Fruit fly (Drosophila melanogaster) whole organism, adult: ENCODE results near the gene CG10550.

ENCODE experiments used
- CG11617 ChIP-seq: fragments of 200-800 bp; sonication (Bioruptor generic); optimal IDR thresholded peaks from 2 replicates; lab custom pipeline; 2017; ENCODE audit warnings: mild to moderate bottlenecking, missing biosample characterization, missing genetic modification reagents, missing genetic modification characterization
- CG12768 ChIP-seq: fragments of 200-800 bp; sonication (Bioruptor generic); optimal IDR thresholded peaks from 2 replicates; lab custom pipeline; 2017; ENCODE audit warnings: missing biosample characterization, missing genetic modification characterization, mild to moderate bottlenecking, moderate library complexity, missing genetic modification reagents
- CG14711 ChIP-seq: fragments of 200-800 bp; sonication (Bioruptor generic); optimal IDR thresholded peaks from 2 replicates; lab custom pipeline; 2018; ENCODE audit warnings: missing biosample characterization, mild to moderate bottlenecking, missing genetic modification characterization, moderate library complexity
- CG1620 ChIP-seq: fragments of 200-800 bp; sonication (Bioruptor generic); optimal IDR thresholded peaks from 2 replicates; lab custom pipeline; 2016; ENCODE audit warnings: missing biosample characterization, missing genetic modification characterization
- CG33017 ChIP-seq: fragments of 200-800 bp; sonication (Bioruptor generic); optimal IDR thresholded peaks from 2 replicates; lab custom pipeline; 2018; ENCODE audit warnings: missing biosample characterization, mild to moderate bottlenecking, missing genetic modification characterization, moderate library complexity
- CG5204 ChIP-seq: fragments of 200-800 bp; sonication (Bioruptor generic); optimal IDR thresholded peaks from 2 replicates; lab custom pipeline; 2016; ENCODE audit warnings: missing biosample characterization, missing genetic modification characterization
- CG7045 ChIP-seq: fragments of 200-800 bp; sonication (Bioruptor generic); optimal IDR thresholded peaks from 2 replicates; lab custom pipeline; 2017; ENCODE audit warnings: missing biosample characterization, mild to moderate bottlenecking, missing genetic modification characterization
- CG7101 ChIP-seq: fragments of 200-800 bp; sonication (Bioruptor generic); optimal IDR thresholded peaks from 2 replicates; lab custom pipeline; 2018; ENCODE audit warnings: missing biosample characterization, mild to moderate bottlenecking, missing genetic modification characterization, moderate library complexity
- Clk ChIP-seq: fragments of 200-800 bp; sonication (Bioruptor generic); optimal IDR thresholded peaks from 2 replicates; lab custom pipeline; 2017; ENCODE audit warnings: missing biosample characterization, missing genetic modification characterization
- Crg-1 ChIP-seq: fragments of 200-800 bp; sonication (Bioruptor generic); optimal IDR thresholded peaks from 2 replicates; lab custom pipeline; 2016; ENCODE audit warnings: missing biosample characterization, missing genetic modification characterization
- Hr96 ChIP-seq: fragments of 200-800 bp; sonication (Bioruptor generic); optimal IDR thresholded peaks from 2 replicates; lab custom pipeline; 2016; ENCODE audit warnings: missing biosample characterization, missing genetic modification characterization
- Mnt ChIP-seq: fragments of 200-800 bp; sonication (Bioruptor generic); optimal IDR thresholded peaks from 2 replicates; lab custom pipeline; 2016; ENCODE audit warnings: missing biosample characterization, mild to moderate bottlenecking, missing genetic modification characterization
- bab1 ChIP-seq: fragments of 200-800 bp; sonication (Bioruptor generic); optimal IDR thresholded peaks from 3 replicates; lab custom pipeline; 2019; ENCODE audit warnings: missing biosample characterization, mild to moderate bottlenecking, missing genetic modification characterization, moderate library complexity
- cic ChIP-seq: fragments of 200-800 bp; sonication (Bioruptor generic); optimal IDR thresholded peaks from 2 replicates; lab custom pipeline; 2017; ENCODE audit warnings: missing biosample characterization, mild to moderate bottlenecking, missing genetic modification characterization, moderate library complexity
- cnc ChIP-seq, 2 experiments: fragments of >200 bp; optimal IDR thresholded peaks; 2 replicates each; lab custom pipeline; 2017
- kay ChIP-seq: fragments of 200-800 bp; sonication (Bioruptor generic); peaks from one replicate; lab custom pipeline; 2016; ENCODE audit warnings: missing biosample characterization, missing genetic modification characterization, borderline replicate concordance
- ovo ChIP-seq: fragments of 200-800 bp; sonication (Bioruptor generic); optimal IDR thresholded peaks from 2 replicates; lab custom pipeline; 2016; ENCODE audit warnings: missing biosample characterization, missing genetic modification characterization
- pad ChIP-seq: fragments of 200-800 bp; sonication (Bioruptor generic); optimal IDR thresholded peaks from 3 replicates; lab custom pipeline; 2017; ENCODE audit warnings: missing biosample characterization, missing genetic modification characterization, mild to moderate bottlenecking, moderate library complexity, missing genetic modification reagents
- tj ChIP-seq: fragments of 200-800 bp; sonication (Bioruptor generic); optimal IDR thresholded peaks from 3 replicates; lab custom pipeline; 2017; ENCODE audit warnings: missing biosample characterization, mild to moderate bottlenecking, missing genetic modification characterization, moderate library complexity
- toe ChIP-seq: fragments of 200-800 bp; sonication (Bioruptor generic); optimal IDR thresholded peaks from 2 replicates; lab custom pipeline; 2016; ENCODE audit warnings: missing biosample characterization, missing genetic modification characterization

Gene CG10550

dm6 chr3R:25322657-25323056, 14.5 kb upstream of the CG10550 start, which contains the start of gene CG10562:
CG10562 (minus strand) TSS chr3R:25322757.
- no peak for TF ChIP-seq Clk
- peak; percentile 28 for TF ChIP-seq cic
- TF ChIP-seq CG11617 (GFP tag; lab: Kevin White, UChicago), result no peak
- TF ChIP-seq ovo, result no peak
- no peak for TF ChIP-seq Mnt (GFP tag; lab: Kevin White, UChicago)
- TF ChIP-seq toe (GFP tag; lab: Kevin White, UChicago), result no peak
- TF ChIP-seq CG12768 (GFP tag; lab: Kevin White, UChicago), result peak; percentile 10
- TF ChIP-seq cnc (optimal IDR thresholded peaks at IDR 0.05; lab: Kevin White, UChicago), result no peak

- no peak for TF ChIP-seq CG7045 (GFP tag; lab: Kevin White, UChicago)
- TF ChIP-seq Hr96 (GFP tag; lab: Kevin White, UChicago), result no peak
- TF ChIP-seq CG7101 (tag; lab: Kevin White, UChicago), result no peak
- no peak for TF ChIP-seq kay (GFP tag; lab: Kevin White, UChicago)
- no peak for TF ChIP-seq ovo
- TF ChIP-seq Clk, result no peak
- TF ChIP-seq Crg-1, result no peak
- TF ChIP-seq cic, result no peak
- TF ChIP-seq CG11617 (GFP tag; lab: Kevin White, UChicago), result no peak
- no peak for TF ChIP-seq cnc (optimal IDR thresholded peaks at IDR 0.05; lab: Kevin White, UChicago)
- no peak for TF ChIP-seq pad (GFP tag; lab: Kevin White, UChicago)
- TF ChIP-seq Mnt (GFP tag; lab: Kevin White, UChicago), result no peak
These were observed 13.5 kb upstream of the CG10550 start for dm6 chr3R:25321681-25322080.

dm6 chr3R:25320898-25321297, 12.7 kb upstream of the CG10550 start:
- no peak for TF ChIP-seq CG7045 (GFP tag; lab: Kevin White, UChicago)
- TF ChIP-seq CG5204 (GFP tag; lab: Kevin White, UChicago), result no peak
- TF ChIP-seq Crg-1, result no peak
- no peak for TF ChIP-seq bab1 (GFP tag; lab: Kevin White, UChicago)
- TF ChIP-seq Mnt (GFP tag; lab: Kevin White, UChicago), result no peak
- no peak for TF ChIP-seq toe (GFP tag; lab: Kevin White, UChicago)
- TF ChIP-seq CG33017, result no peak
- no peak for TF ChIP-seq cic
- TF ChIP-seq CG12768 (GFP tag; lab: Kevin White, UChicago), result no peak

dm6 chr3R:25320051-25320705, 12.0 kb upstream of the CG10550 start, which contains the start of gene CG10560:
CG10560 (minus strand) TSS chr3R:25320101.
- no peak for TF ChIP-seq CG33017
- no peak for TF ChIP-seq CG7045 (GFP tag; lab: Kevin White, UChicago)
- peak; percentile 19 to 51 for TF ChIP-seq cnc (optimal IDR thresholded peaks at IDR 0.05; lab: Kevin White, UChicago)
- TF ChIP-seq CG7101 (tag; lab: Kevin White, UChicago), result no peak
- no peak for TF ChIP-seq CG5204 (GFP tag; lab: Kevin White, UChicago)
- no peak for TF ChIP-seq ovo
- no peak for TF ChIP-seq Mnt (GFP tag; lab: Kevin White, UChicago)
- peak; percentile 74 for TF ChIP-seq kay (GFP tag; lab: Kevin White, UChicago)
- TF ChIP-seq Crg-1, result no peak
- no peak for TF ChIP-seq toe (GFP tag; lab: Kevin White, UChicago)
- TF ChIP-seq CG1620 (GFP tag; lab: Kevin White, UChicago), result no peak
- TF ChIP-seq Clk, result no peak
- no peak for TF ChIP-seq pad (GFP tag; lab: Kevin White, UChicago)
- peak; percentile 27 for TF ChIP-seq cic
- TF ChIP-seq CG14711 (tag; lab: Kevin White, UChicago), result no peak
- TF ChIP-seq tj, result no peak
- TF ChIP-seq CG12768 (GFP tag; lab: Kevin White, UChicago), result no peak
- TF ChIP-seq CG11617 (GFP tag; lab: Kevin White, UChicago), result no peak
- TF ChIP-seq bab1 (GFP tag; lab: Kevin White, UChicago), result no peak

- TF ChIP-seq CG33017 (no peak), Clk (no peak), Crg-1 (no peak), CG5204 (GFP tag; lab: Kevin White, UChicago) (no peak), toe (GFP tag; lab: Kevin White, UChicago) (no peak), cic (no peak), CG7101 (tag; lab: Kevin White, UChicago) (no peak), cnc (optimal IDR thresholded peaks at IDR 0.05; lab: Kevin White, UChicago) (no peak), Hr96 (GFP tag; lab: Kevin White, UChicago) (no peak), tj (no peak)
These were observed 9.8 kb upstream of the CG10550 start, which contains the start of gene CG10553 for dm6 chr3R:25318011-25318410. CG10553 (minus strand) TSS chr3R:25318111.

- TF ChIP-seq ovo (no peak), kay (GFP tag; lab: Kevin White, UChicago) (peak; percentile 73), CG11617 (GFP tag; lab: Kevin White, UChicago) (no peak), cic (peak; percentile 20), pad (GFP tag; lab: Kevin White, UChicago) (no peak)
These were observed 7.8 kb upstream of the CG10550 start, which contains the start of gene CG10559 for dm6 chr3R:25316016-25316415. CG10559 (minus strand) TSS chr3R:25316116.

dm6 chr3R:25313771-25314170, 5.6 kb upstream of the CG10550 start, which contains the start of gene CG31087:
CG31087 (minus strand) TSS chr3R:25313833.
- TF ChIP-seq Clk, result no peak
- peak; percentile 63 for TF ChIP-seq cic
